Worm (Caenorhabditis elegans): ENCODE data around the gene F47B10.6.

DNA sequence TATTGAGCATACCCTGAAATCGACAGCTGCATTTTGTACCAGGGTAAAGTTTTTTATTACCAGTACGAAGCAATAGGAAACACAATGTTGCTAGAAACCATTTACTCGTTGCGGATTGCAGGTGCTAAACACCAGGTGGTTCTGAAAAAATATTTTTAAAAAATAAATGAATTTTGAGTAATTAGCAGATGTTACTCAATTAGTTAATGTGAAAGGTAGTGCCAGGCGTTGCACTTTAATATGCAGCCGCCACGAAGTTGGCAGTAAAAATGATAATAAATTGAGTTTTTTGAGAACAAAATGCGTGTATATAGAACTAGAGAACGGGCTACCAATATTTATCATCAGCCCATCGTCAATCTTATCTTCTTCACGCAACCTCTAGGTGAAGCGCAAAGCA is 31.3 kb downstream of the F47B10.6 start, which contains the start of gene nstp-9:
- no peak for TF ChIP-seq egl-5 (tag; optimal IDR thresholded peaks at IDR 0.05)
- no peak for TF ChIP-seq unc-62 (GFP tag; optimal IDR thresholded peaks at IDR 0.05)
- no peak for TF ChIP-seq aly-2 (tag; optimal IDR thresholded peaks at IDR 0.05)
- no peak for TF ChIP-seq snpc-4 (tag; optimal IDR thresholded peaks at IDR 0.05)
- TF ChIP-seq zag-1 (tag; optimal IDR thresholded peaks at IDR 0.05), result no peak
- TF ChIP-seq lin-39 (tag; optimal IDR thresholded peaks at IDR 0.05), result no peak
- TF ChIP-seq egl-27 (tag; optimal IDR thresholded peaks at IDR 0.05), result no peak
- TF ChIP-seq unc-39 (tag; optimal IDR thresholded peaks at IDR 0.05), result no peak
- TF ChIP-seq ama-1 (optimal IDR thresholded peaks at IDR 0.05), result no peak

Data from whole organism, L3 larva.